Fruit fly (Drosophila melanogaster) whole organism, embryonic: Measurements from ENCODE around the gene Obp99c.

Source experiments
- CG11456 ChIP-seq: fragments of 200-800 bp; sonication (Bioruptor generic); IDR thresholded peaks from 3 replicates; pipeline ENCODE4 v1.3.6; 2022; ENCODE audit warnings: missing biosample characterization, missing genetic modification characterization
- CG13287 ChIP-seq: fragments of 200-800 bp; sonication (Bioruptor generic); IDR thresholded peaks from 2 replicates; pipeline ENCODE4 v1.3.6; 2022; ENCODE audit warnings: missing biosample characterization, missing genetic modification characterization; ENCODE audit not compliant: partially characterized antibody
- CG13296 ChIP-seq: fragments of 200-800 bp; sonication (Bioruptor generic); optimal IDR thresholded peaks from 3 replicates; lab custom pipeline; 2018; ENCODE audit warnings: missing biosample characterization, mild to moderate bottlenecking, missing genetic modification characterization
- CG15514 ChIP-seq: fragments of 200-800 bp; sonication (Bioruptor generic); optimal IDR thresholded peaks from 3 replicates; lab custom pipeline; 2017; ENCODE audit warnings: missing biosample characterization, missing genetic modification characterization, mild to moderate bottlenecking, moderate library complexity, missing genetic modification reagents
- CG15601 ChIP-seq: fragments of 200-800 bp; sonication (Bioruptor generic); optimal IDR thresholded peaks from 3 replicates; lab custom pipeline; 2019; ENCODE audit warnings: missing biosample characterization, mild to moderate bottlenecking, missing genetic modification characterization, moderate library complexity
- CG16815 ChIP-seq: fragments of 200-800 bp; sonication (Bioruptor generic); optimal IDR thresholded peaks from 3 replicates; lab custom pipeline; 2017; ENCODE audit warnings: missing biosample characterization, mild to moderate bottlenecking, missing genetic modification characterization
- CG16863 ChIP-seq: fragments of 200-800 bp; sonication (Bioruptor generic); optimal IDR thresholded peaks from 3 replicates; lab custom pipeline; 2016; ENCODE audit warnings: missing biosample characterization, missing genetic modification characterization
- CG17568 ChIP-seq: fragments of 200-800 bp; sonication (Bioruptor generic); optimal IDR thresholded peaks from 2 replicates; lab custom pipeline; 2018; ENCODE audit warnings: missing biosample characterization, mild to moderate bottlenecking, missing genetic modification characterization, moderate library complexity
- CG17802 ChIP-seq: fragments of 200-800 bp; sonication (Bioruptor generic); optimal IDR thresholded peaks from 2 replicates; lab custom pipeline; 2018; ENCODE audit warnings: missing biosample characterization, mild to moderate bottlenecking, missing genetic modification characterization, moderate library complexity
- CG2129 ChIP-seq: fragments of 200-800 bp; sonication (Bioruptor generic); IDR thresholded peaks from 2 replicates; pipeline ENCODE4 v1.3.6; 2022; ENCODE audit warnings: missing biosample characterization, missing genetic modification characterization; ENCODE audit not compliant: partially characterized antibody
- CG2202 ChIP-seq: fragments of 200-800 bp; sonication (Bioruptor generic); optimal IDR thresholded peaks from 2 replicates; lab custom pipeline; 2018; ENCODE audit warnings: missing biosample characterization, mild to moderate bottlenecking, missing genetic modification characterization
- CG2712 ChIP-seq: fragments of 200-800 bp; optimal IDR thresholded peaks from 3 replicates; lab custom pipeline; 2019; ENCODE audit warnings: missing biosample characterization, mild to moderate bottlenecking, missing genetic modification characterization, moderate library complexity
- CG3838 ChIP-seq: fragments of 200-800 bp; sonication (Bioruptor generic); optimal IDR thresholded peaks from 3 replicates; lab custom pipeline; 2016; ENCODE audit warnings: missing biosample characterization, missing genetic modification characterization
- CG42726 ChIP-seq: fragments of 200-800 bp; sonication (Bioruptor generic); IDR thresholded peaks from 2 replicates; pipeline ENCODE4 v1.3.6; 2022; ENCODE audit warnings: missing biosample characterization, missing genetic modification characterization; ENCODE audit not compliant: partially characterized antibody
- CG43689 ChIP-seq: fragments of 200-800 bp; sonication (Bioruptor generic); IDR thresholded peaks from 2 replicates; pipeline ENCODE4 v1.3.6; 2022; ENCODE audit warnings: missing biosample characterization, missing genetic modification characterization
- CG4730 ChIP-seq: fragments of 200-800 bp; sonication (Bioruptor generic); IDR thresholded peaks from 2 replicates; pipeline ENCODE4 v1.3.6; 2022; ENCODE audit warnings: missing biosample characterization, missing genetic modification characterization
- CG5180 ChIP-seq: fragments of 200-800 bp; sonication (Bioruptor generic); optimal IDR thresholded peaks from 3 replicates; lab custom pipeline; 2017; ENCODE audit warnings: missing biosample characterization, missing genetic modification characterization, mild to moderate bottlenecking, moderate library complexity, missing genetic modification reagents
- CG6175 ChIP-seq: fragments of 200-800 bp; sonication (Bioruptor generic); IDR thresholded peaks from 3 replicates; pipeline ENCODE4 v1.3.6; 2022; ENCODE audit warnings: missing biosample characterization, missing genetic modification characterization
- CG6791 ChIP-seq: fragments of 200-800 bp; sonication (Bioruptor generic); IDR thresholded peaks from 3 replicates; pipeline ENCODE4 v1.3.6; 2022; ENCODE audit warnings: missing biosample characterization, missing genetic modification characterization; ENCODE audit not compliant: partially characterized antibody
- CG8281 ChIP-seq: fragments of 200-800 bp; sonication (Bioruptor generic); optimal IDR thresholded peaks from 2 replicates; lab custom pipeline; 2018; ENCODE audit warnings: missing biosample characterization, mild to moderate bottlenecking, missing genetic modification characterization, moderate library complexity
- CG8359 ChIP-seq: fragments of 200-800 bp; sonication (Bioruptor generic); optimal IDR thresholded peaks from 2 replicates; lab custom pipeline; 2017; ENCODE audit warnings: missing biosample characterization, mild to moderate bottlenecking, missing genetic modification characterization, borderline replicate concordance
- CG8944 ChIP-seq: fragments of 200-800 bp; sonication (Bioruptor generic); optimal IDR thresholded peaks from 3 replicates; lab custom pipeline; 2016; ENCODE audit warnings: missing biosample characterization, missing genetic modification characterization
- CG9437 ChIP-seq: fragments of 200-800 bp; sonication (Bioruptor generic); optimal IDR thresholded peaks from 2 replicates; lab custom pipeline; 2018; ENCODE audit warnings: missing biosample characterization, mild to moderate bottlenecking, missing genetic modification characterization
- CG9797 ChIP-seq: fragments of 200-800 bp; sonication (Bioruptor generic); optimal IDR thresholded peaks from 3 replicates; lab custom pipeline; 2018; ENCODE audit warnings: missing biosample characterization, mild to moderate bottlenecking, missing genetic modification characterization
- HLH54F ChIP-seq: fragments of 200-800 bp; sonication (Bioruptor generic); optimal IDR thresholded peaks from 3 replicates; lab custom pipeline; 2016; ENCODE audit warnings: missing biosample characterization, missing genetic modification characterization
- Hmx ChIP-seq: fragments of 200-800 bp; sonication (Bioruptor generic); optimal IDR thresholded peaks from 2 replicates; lab custom pipeline; 2016; ENCODE audit warnings: missing biosample characterization, missing genetic modification characterization
- Lim3 ChIP-seq: fragments of 200-800 bp; sonication (Bioruptor generic); IDR thresholded peaks from 2 replicates; pipeline ENCODE4 v1.3.6; 2022; ENCODE audit warnings: missing biosample characterization, missing genetic modification characterization
- Oli ChIP-seq: fragments of 200-800 bp; sonication (Bioruptor generic); optimal IDR thresholded peaks from 2 replicates; lab custom pipeline; 2018; ENCODE audit warnings: missing biosample characterization, mild to moderate bottlenecking, missing genetic modification characterization, moderate library complexity
- ash1 ChIP-seq: fragments of 200-800 bp; sonication (Bioruptor generic); optimal IDR thresholded peaks from 2 replicates; lab custom pipeline; 2018; ENCODE audit warnings: missing biosample characterization, mild to moderate bottlenecking, missing genetic modification characterization
- bab2 ChIP-seq: fragments of 200-800 bp; sonication (Bioruptor generic); optimal IDR thresholded peaks from 2 replicates; lab custom pipeline; 2016; ENCODE audit warnings: missing biosample characterization, missing genetic modification characterization
- chif ChIP-seq, 2 experiments: fragments of 200-800 bp; sonication (Bioruptor generic); optimal IDR thresholded peaks; 3 replicates each; lab custom pipeline; 2016; ENCODE audit warnings: missing biosample characterization in 2 of 2, missing genetic modification characterization in 2 of 2
- eyg ChIP-seq: fragments of 200-800 bp; sonication (Bioruptor generic); optimal IDR thresholded peaks from 3 replicates; lab custom pipeline; 2016; ENCODE audit warnings: missing biosample characterization, missing genetic modification characterization
- grau ChIP-seq: fragments of 200-800 bp; optimal IDR thresholded peaks from 3 replicates; lab custom pipeline; 2019; ENCODE audit warnings: missing biosample characterization, mild to moderate bottlenecking, missing genetic modification characterization, moderate library complexity
- h ChIP-seq: fragments of >200 bp; optimal IDR thresholded peaks from 2 replicates; lab custom pipeline; 2017
- ham ChIP-seq: fragments of 200-800 bp; sonication (Bioruptor generic); IDR thresholded peaks from 2 replicates; pipeline ENCODE4 v1.3.6; 2022; ENCODE audit warnings: missing biosample characterization, missing genetic modification characterization
- her ChIP-seq: fragments of 200-800 bp; sonication (Bioruptor generic); optimal IDR thresholded peaks from 2 replicates; lab custom pipeline; 2016; ENCODE audit warnings: missing biosample characterization, missing genetic modification characterization
- ind ChIP-seq: fragments of 200-800 bp; sonication (Bioruptor generic); optimal IDR thresholded peaks from 3 replicates; lab custom pipeline; 2016; ENCODE audit warnings: missing biosample characterization, missing genetic modification characterization
- knrl ChIP-seq: fragments of 200-800 bp; sonication (Bioruptor generic); IDR thresholded peaks from 3 replicates; pipeline ENCODE4 v1.3.6; 2022; ENCODE audit warnings: missing biosample characterization, missing genetic modification characterization; ENCODE audit not compliant: partially characterized antibody
- lmd ChIP-seq: fragments of 200-800 bp; sonication (Bioruptor generic); IDR thresholded peaks from 2 replicates; pipeline ENCODE4 v1.3.6; 2022; ENCODE audit warnings: missing biosample characterization, missing genetic modification characterization
- lov ChIP-seq, 2 experiments: fragments of 200-800 bp in 1 of 2; fragments of >200 bp in 1 of 2; sonication (Bioruptor generic) in 1 of 2; IDR thresholded peaks in 1 of 2; optimal IDR thresholded peaks in 1 of 2; 2 replicates in 1 of 2; 3 replicates in 1 of 2; pipeline versions ENCODE4 v1.3.6 to Lab custom; 2017 to 2022; ENCODE audit warnings: missing biosample characterization in 1 of 2, missing genetic modification characterization in 1 of 2
- nmo ChIP-seq: fragments of 200-800 bp; sonication (Bioruptor generic); optimal IDR thresholded peaks from 2 replicates; lab custom pipeline; 2018; ENCODE audit warnings: missing biosample characterization, mild to moderate bottlenecking, missing genetic modification characterization, moderate library complexity
- nom ChIP-seq: fragments of 200-800 bp; sonication (Bioruptor generic); optimal IDR thresholded peaks from 2 replicates; lab custom pipeline; 2017; ENCODE audit warnings: missing biosample characterization, missing genetic modification characterization, mild to moderate bottlenecking, moderate library complexity, missing genetic modification reagents
- oc ChIP-seq: fragments of 200-800 bp; sonication (Bioruptor generic); optimal IDR thresholded peaks from 2 replicates; lab custom pipeline; 2018; ENCODE audit warnings: missing biosample characterization, mild to moderate bottlenecking, missing genetic modification characterization, moderate library complexity
- p53 ChIP-seq: fragments of 200-800 bp; sonication (Bioruptor generic); optimal IDR thresholded peaks from 2 replicates; lab custom pipeline; 2016; ENCODE audit warnings: missing biosample characterization, missing genetic modification characterization
- pros ChIP-seq: fragments of 200-800 bp; sonication (Bioruptor generic); optimal IDR thresholded peaks from 3 replicates; lab custom pipeline; 2019; ENCODE audit warnings: missing biosample characterization, mild to moderate bottlenecking, missing genetic modification characterization, moderate library complexity
- so ChIP-seq: fragments of 200-800 bp; sonication (Bioruptor generic); IDR thresholded peaks from 3 replicates; pipeline ENCODE4 v1.3.6; 2022; ENCODE audit warnings: missing biosample characterization, missing genetic modification characterization
- stc ChIP-seq: fragments of 200-800 bp; sonication (Bioruptor generic); IDR thresholded peaks from 2 replicates; pipeline ENCODE4 v1.3.6; 2022; ENCODE audit warnings: missing biosample characterization, missing genetic modification characterization
- tgo ChIP-seq: fragments of 200-800 bp; sonication (Bioruptor generic); IDR thresholded peaks from 3 replicates; pipeline ENCODE4 v1.3.6; 2022; ENCODE audit warnings: missing biosample characterization, missing genetic modification characterization
- vnd ChIP-seq: fragments of 200-800 bp; sonication (Bioruptor generic); IDR thresholded peaks from 3 replicates; pipeline ENCODE4 v1.3.6; 2022; ENCODE audit warnings: missing biosample characterization, missing genetic modification characterization; ENCODE audit not compliant: partially characterized antibody
- wdn ChIP-seq: fragments of 200-800 bp; sonication (Bioruptor generic); IDR thresholded peaks from 2 replicates; pipeline ENCODE4 v1.3.6; 2022; ENCODE audit warnings: missing biosample characterization, missing genetic modification characterization
- yki ChIP-seq: fragments of >200 bp; optimal IDR thresholded peaks from 3 replicates; lab custom pipeline; 2018

Gene Obp99c

dm6 chr3R:29651488-29651887, 37.6 kb downstream of the Obp99c start (continued):
- TF ChIP-seq wdn (GFP tag; lab: Robert Waterston, UW), result no peak
- TF ChIP-seq CG8359 (GFP tag; lab: Kevin White, UChicago), result no peak
- no peak for TF ChIP-seq CG6791 (GFP tag; lab: Robert Waterston, UW)
- no peak for TF ChIP-seq Lim3 (GFP tag; lab: Robert Waterston, UW)
- no peak for TF ChIP-seq ash1
- TF ChIP-seq nmo (GFP tag; lab: Kevin White, UChicago), result no peak
- TF ChIP-seq HLH54F (GFP tag; lab: Kevin White, UChicago), result no peak
- TF ChIP-seq p53 (GFP tag; lab: Kevin White, UChicago), result no peak
- no peak for TF ChIP-seq chif (GFP tag; optimal IDR thresholded peaks at IDR 0.05; lab: Kevin White, UChicago)
- no peak for TF ChIP-seq bab2
- TF ChIP-seq CG16863, result no peak
- no peak for TF ChIP-seq CG3838 (GFP tag; lab: Kevin White, UChicago)
- TF ChIP-seq grau (tag; lab: Kevin White, UChicago), result peak; percentile 39
- TF ChIP-seq CG9437 (GFP tag; lab: Kevin White, UChicago), result no peak
- TF ChIP-seq Oli, result peak; percentile 35
- no peak for TF ChIP-seq h (lab: Kevin White, UChicago)
- no peak for TF ChIP-seq eyg (GFP tag; lab: Kevin White, UChicago)
- no peak for TF ChIP-seq CG2202 (tag; lab: Kevin White, UChicago)
- no peak for TF ChIP-seq stc (GFP tag; lab: Robert Waterston, UW)
- TF ChIP-seq CG6175 (GFP tag; lab: Robert Waterston, UW), result no peak
- no peak for TF ChIP-seq her
- TF ChIP-seq tgo (GFP tag; lab: Robert Waterston, UW), result peak; percentile 50; the same call in 2 of the 3 replicates
- no peak for TF ChIP-seq pros
- no peak for TF ChIP-seq CG15601 (tag; lab: Kevin White, UChicago)
- no peak for TF ChIP-seq vnd (GFP tag; lab: Robert Waterston, UW)
- no peak for TF ChIP-seq Hmx
- no peak for TF ChIP-seq oc (tag; lab: Kevin White, UChicago)
- no peak for TF ChIP-seq CG9797 (GFP tag; lab: Kevin White, UChicago)
- no peak for TF ChIP-seq CG4730 (GFP tag; lab: Robert Waterston, UW)
- TF ChIP-seq CG42726 (GFP tag; lab: Robert Waterston, UW), result no peak
- TF ChIP-seq lmd (GFP tag; lab: Robert Waterston, UW), result peak; percentile 50
- TF ChIP-seq CG5180 (GFP tag; lab: Kevin White, UChicago), result no peak
- TF ChIP-seq CG17568 (GFP tag; lab: Kevin White, UChicago), result no peak
- TF ChIP-seq CG8281 (tag; lab: Kevin White, UChicago), result no peak
- TF ChIP-seq nom (GFP tag; lab: Kevin White, UChicago), result no peak
- peak; percentile 35 for TF ChIP-seq CG13296 (GFP tag; lab: Kevin White, UChicago)
- TF ChIP-seq CG15514 (GFP tag; lab: Kevin White, UChicago), result peak; percentile 42
- peak; percentile 41; the same call in 1 of the 3 replicates for TF ChIP-seq CG11456 (GFP tag; lab: Robert Waterston, UW)
- no peak for TF ChIP-seq CG16815 (GFP tag; lab: Kevin White, UChicago)
- TF ChIP-seq CG8944 (GFP tag; lab: Kevin White, UChicago), result no peak
- no peak for TF ChIP-seq CG2129
- TF ChIP-seq knrl (GFP tag; lab: Robert Waterston, UW), result no peak
- TF ChIP-seq yki (lab: Kevin White, UChicago), result no peak
- peak; percentile 43 for TF ChIP-seq ind (GFP tag; lab: Kevin White, UChicago)
- TF ChIP-seq lov (optimal IDR thresholded peaks at IDR 0.05; lab: Kevin White, UChicago), result no peak
- TF ChIP-seq lov (GFP tag; IDR thresholded peaks at IDR 0.05; lab: Robert Waterston, UW), result no peak
- no peak for TF ChIP-seq CG2712
- no peak for TF ChIP-seq CG17802 (tag; lab: Kevin White, UChicago)
- TF ChIP-seq so (GFP tag; lab: Robert Waterston, UW), result 0 out of 3 replicates have a peak, but pooled peaks have one; percentile 49
- no peak for TF ChIP-seq ham
- no peak for TF ChIP-seq CG13287 (GFP tag; lab: Robert Waterston, UW)
- TF ChIP-seq CG43689 (GFP tag; lab: Robert Waterston, UW), result no peak
